Fruit fly (Drosophila melanogaster): ENCODE measurements around the gene FarO.

FarO gene

DNA sequence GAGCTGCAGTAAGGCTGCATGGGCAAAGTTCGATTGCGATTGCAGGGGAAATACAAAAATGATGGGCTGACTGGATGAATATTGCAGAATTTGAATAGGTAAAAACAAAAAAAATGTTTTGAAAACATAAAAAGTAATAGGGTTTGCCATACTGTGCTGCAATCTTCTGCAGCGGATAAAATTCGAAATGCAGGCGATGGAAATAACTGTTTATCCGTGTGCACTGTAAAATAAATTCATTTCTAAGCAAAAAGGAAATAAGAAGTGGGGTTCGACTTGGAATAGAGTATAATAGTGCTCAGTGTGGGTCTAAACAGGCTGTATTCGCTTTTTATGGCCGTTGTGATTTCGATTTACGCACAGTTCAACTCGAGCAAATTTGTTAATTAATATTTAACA, 9.9 kb downstream of the FarO start, which contains the start of gene CG14053:
Gene CG14053 (minus strand): TSS at position 101 of the 399 bp plus-strand sequence.
- TF ChIP-seq Atf3 (GFP tag; optimal IDR thresholded peaks at IDR 0.05) = no peak
- no peak for TF ChIP-seq unpg (GFP tag; optimal IDR thresholded peaks at IDR 0.05)
- peak; percentile 19 for TF ChIP-seq Ets65A (GFP tag)
- TF ChIP-seq crc (GFP tag; optimal IDR thresholded peaks at IDR 0.05) = no peak
- TF ChIP-seq CG4424 (GFP tag; optimal IDR thresholded peaks at IDR 0.05) = no peak
- TF ChIP-seq CG8281 (tag; optimal IDR thresholded peaks at IDR 0.05) = no peak
- TF ChIP-seq CG2202 (tag; optimal IDR thresholded peaks at IDR 0.05) = no peak
- no peak for TF ChIP-seq kay (GFP tag; optimal IDR thresholded peaks at IDR 0.05)
- TF ChIP-seq D19A (tag; optimal IDR thresholded peaks at IDR 0.05) = peak; percentile 23

DNA sequence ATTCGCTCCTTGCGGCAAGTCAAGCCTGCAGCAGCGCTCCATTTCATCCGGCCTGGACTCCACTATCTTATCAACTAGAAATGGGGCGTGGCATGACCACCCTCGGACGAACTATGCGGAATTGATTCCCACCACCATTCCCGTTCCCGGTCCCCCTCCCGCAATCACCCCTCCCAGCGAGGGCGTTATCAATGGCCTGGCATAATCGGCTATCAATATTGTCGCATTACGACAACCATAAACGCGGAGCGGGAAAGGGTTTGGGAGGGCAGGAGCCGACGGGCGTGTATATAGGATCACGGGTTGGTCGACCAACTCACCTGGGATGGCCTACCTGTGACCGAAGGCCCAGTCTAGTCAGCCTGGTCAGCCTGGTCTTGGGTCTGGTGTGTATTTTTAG, 10.5 kb downstream of the FarO start:
- TF ChIP-seq GATAe (GFP tag; conservative IDR thresholded peaks at IDR 0.05) (no peak), cato (GFP tag; optimal IDR thresholded peaks at IDR 0.05; ENCODE audit: borderline replicate concordance) (no peak), CG4617 (GFP tag; optimal IDR thresholded peaks at IDR 0.05; ENCODE audit: borderline replicate concordance) (no peak), CG12071 (GFP tag; optimal IDR thresholded peaks at IDR 0.05) (no peak), maf-S (GFP tag; optimal IDR thresholded peaks at IDR 0.05) (no peak), CG8290 (GFP tag; optimal IDR thresholded peaks at IDR 0.05) (no peak), CG8290 (tag; optimal IDR thresholded peaks at IDR 0.05) (peak in 1 of 2 experiments; percentile 8), Dip3 (GFP tag; optimal IDR thresholded peaks at IDR 0.05) (no peak), CG5180 (GFP tag; optimal IDR thresholded peaks at IDR 0.05) (no peak), toy (GFP tag; IDR thresholded peaks at IDR 0.05) (no peak), CG3726 (GFP tag; IDR thresholded peaks at IDR 0.05) (no peak), Med (GFP tag) (peak; percentile 50), CG14710 (tag; optimal IDR thresholded peaks at IDR 0.05) (no peak), CG15479 (GFP tag; optimal IDR thresholded peaks at IDR 0.05) (no peak), sens (GFP tag) (peak; percentile 16), Dfd (GFP tag; optimal IDR thresholded peaks at IDR 0.05) (no peak), crol (GFP tag; IDR thresholded peaks at IDR 0.05) (peak; percentile 66), CG13296 (GFP tag; optimal IDR thresholded peaks at IDR 0.05) (no peak), E2f2 (GFP tag; IDR thresholded peaks at IDR 0.05) (no peak), amos (GFP tag; IDR thresholded peaks at IDR 0.05; ENCODE audit: partially characterized antibody) (no peak), Pdp1 (GFP tag; optimal IDR thresholded peaks at IDR 0.05) (peak in 1 of 2 experiments; percentile 54), CG9817 (tag; optimal IDR thresholded peaks at IDR 0.05) (no peak), CG11456 (GFP tag; IDR thresholded peaks at IDR 0.05) (no peak), MESR4 (GFP tag; optimal IDR thresholded peaks at IDR 0.05) (no peak), sug (tag; optimal IDR thresholded peaks at IDR 0.05) (peak; percentile 69)

DNA sequence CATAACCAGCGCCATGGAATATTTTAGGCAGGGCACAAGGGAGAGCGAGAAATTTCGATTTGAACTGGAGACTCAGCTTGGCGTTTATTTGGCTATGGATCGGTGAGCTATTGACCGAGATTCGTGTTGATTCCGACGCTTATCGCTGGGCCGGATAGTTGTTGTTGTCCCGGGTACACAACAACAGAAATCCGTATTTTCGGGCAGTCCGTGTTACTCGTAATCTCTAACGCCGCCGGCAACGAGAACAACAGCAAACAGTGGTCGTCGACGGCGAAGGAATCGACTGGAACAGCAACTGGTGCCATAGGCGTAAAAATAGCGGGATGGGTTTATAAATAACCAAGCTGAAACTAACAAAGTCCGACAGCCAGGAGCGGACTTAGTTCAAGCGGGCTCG, 11.8 kb downstream of the FarO start:
- TF ChIP-seq Ssrp (tag; optimal IDR thresholded peaks at IDR 0.05) = no peak
- TF ChIP-seq Hmr (GFP tag; optimal IDR thresholded peaks at IDR 0.05) = no peak
- no peak for TF ChIP-seq twi (tag; optimal IDR thresholded peaks at IDR 0.05)
- peak; percentile 59 for TF ChIP-seq ATbp (GFP tag; optimal IDR thresholded peaks at IDR 0.05)
- peak; percentile 26 for TF ChIP-seq wek (GFP tag; optimal IDR thresholded peaks at IDR 0.05)
- peak; percentile 27 for TF ChIP-seq CG3407 (GFP tag; optimal IDR thresholded peaks at IDR 0.05)
- TF ChIP-seq CG2875 (GFP tag; optimal IDR thresholded peaks at IDR 0.05) = peak; percentile 8
- no peak for TF ChIP-seq CG16779 (GFP tag; IDR thresholded peaks at IDR 0.05)
- TF ChIP-seq ci (GFP tag; IDR thresholded peaks at IDR 0.05) = peak; percentile 72; the same call in 2 of the 3 replicates
- peak; percentile 7 for TF ChIP-seq CG1603 (tag; optimal IDR thresholded peaks at IDR 0.05)
- TF ChIP-seq HLHmδ (GFP tag; optimal IDR thresholded peaks at IDR 0.05) = peak; percentile 2
- TF ChIP-seq Xrp1 (GFP tag; IDR thresholded peaks at IDR 0.05) = peak; percentile 50
- no peak for TF ChIP-seq TFAM (GFP tag; optimal IDR thresholded peaks at IDR 0.05)
- TF ChIP-seq kni (GFP tag; optimal IDR thresholded peaks at IDR 0.05) = peak; percentile 20
- 0 out of 3 replicates have a peak, but pooled peaks have one; percentile 31 for TF ChIP-seq otp (GFP tag; IDR thresholded peaks at IDR 0.05)
- TF ChIP-seq stwl (tag; optimal IDR thresholded peaks at IDR 0.05) = no peak
- TF ChIP-seq Med (GFP tag) = peak; percentile 31
- peak; percentile 4 for TF ChIP-seq sug (tag; optimal IDR thresholded peaks at IDR 0.05)
- TF ChIP-seq Pdp1 (GFP tag; optimal IDR thresholded peaks at IDR 0.05) = peak in 1 of 2 experiments; percentile 24
